Worm (Caenorhabditis elegans): Measurements from ENCODE around the gene nhr-115.

ce11 chrV:2292240-2292639, at the start of gene nhr-115:
- TF ChIP-seq F13C5.2 (tag; optimal IDR thresholded peaks at IDR 0.05) (no peak), ama-1 (optimal IDR thresholded peaks at IDR 0.05) (no peak), hmbx-1 (tag; optimal IDR thresholded peaks at IDR 0.05) (no peak), aly-1 (tag; optimal IDR thresholded peaks at IDR 0.05) (no peak), ceh-36 (tag; optimal IDR thresholded peaks at IDR 0.05) (no peak), tbx-11 (GFP tag; IDR thresholded peaks at IDR 0.05) (no peak), ceh-13 (GFP tag; optimal IDR thresholded peaks at IDR 0.05) (no peak), B0310.2 (tag; optimal IDR thresholded peaks at IDR 0.05) (no peak)
